Worm (Caenorhabditis elegans) whole organism, L2 larva: ENCODE data around the gene C02B8.6.

Experiments
- ama-1 ChIP-seq: fragments of 150-350 bp; optimal IDR thresholded peaks from 2 replicates; lab custom pipeline; 2018; ENCODE audit warnings: inconsistent platforms
- ceh-16 ChIP-seq: fragments of 150-350 bp; optimal IDR thresholded peaks from 2 replicates; lab custom pipeline; 2014; ENCODE audit warnings: missing biosample characterization, missing genetic modification characterization
- fos-1 ChIP-seq: fragments of 150-350 bp; optimal IDR thresholded peaks from 2 replicates; lab custom pipeline; 2014; ENCODE audit warnings: missing biosample characterization, missing genetic modification characterization
- lin-11 ChIP-seq: fragments of 150-350 bp; sonication (generic microtip); optimal IDR thresholded peaks from 2 replicates; lab custom pipeline; 2014; ENCODE audit warnings: missing biosample characterization, missing genetic modification characterization, inconsistent platforms, mixed read lengths
- nhr-11 ChIP-seq: fragments of 150-350 bp; optimal IDR thresholded peaks from 2 replicates; lab custom pipeline; 2014; ENCODE audit warnings: missing biosample characterization, missing genetic modification characterization
- nhr-12 ChIP-seq: fragments of 150-350 bp; optimal IDR thresholded peaks from 2 replicates; lab custom pipeline; 2014; ENCODE audit warnings: missing biosample characterization, missing genetic modification characterization
- nhr-237 ChIP-seq: fragments of 150-350 bp; optimal IDR thresholded peaks from 2 replicates; lab custom pipeline; 2014; ENCODE audit warnings: missing biosample characterization, missing genetic modification characterization
- nhr-25 ChIP-seq: fragments of 150-350 bp; sonication (generic microtip); optimal IDR thresholded peaks from 3 replicates; lab custom pipeline; 2014; ENCODE audit warnings: missing biosample characterization, missing genetic modification characterization
- skn-1 ChIP-seq: sonication (generic microtip); optimal IDR thresholded peaks from 2 replicates; lab custom pipeline; 2017; ENCODE audit warnings: missing biosample characterization, missing genetic modification characterization
- snpc-4 ChIP-seq: fragments of 150-350 bp; optimal IDR thresholded peaks from 2 replicates; lab custom pipeline; 2014; ENCODE audit warnings: missing biosample characterization, missing genetic modification characterization
- unc-39 ChIP-seq: fragments of 150-350 bp; optimal IDR thresholded peaks from 2 replicates; lab custom pipeline; 2014; ENCODE audit warnings: missing biosample characterization, missing genetic modification characterization
- ztf-11 ChIP-seq: sonication (generic microtip); optimal IDR thresholded peaks from 2 replicates; lab custom pipeline; 2017; ENCODE audit warnings: missing biosample characterization, missing genetic modification characterization
- ztf-4 ChIP-seq: fragments of 150-350 bp; optimal IDR thresholded peaks from 2 replicates; lab custom pipeline; 2014; ENCODE audit warnings: missing biosample characterization, missing genetic modification characterization

- no peak for TF ChIP-seq ztf-11 (tag; lab: Kevin White, UChicago)
- no peak for TF ChIP-seq nhr-11
- TF ChIP-seq lin-11 (tag; lab: Kevin White, UChicago), result no peak
- no peak for TF ChIP-seq nhr-237
- no peak for TF ChIP-seq skn-1 (tag; lab: Kevin White, UChicago)
- TF ChIP-seq unc-39, result no peak
- TF ChIP-seq nhr-25 (tag; lab: Kevin White, UChicago), result no peak
- TF ChIP-seq ztf-4, result no peak
- TF ChIP-seq ama-1 (lab: Kevin White, UChicago), result no peak
- no peak for TF ChIP-seq fos-1 (tag; lab: Kevin White, UChicago)
- TF ChIP-seq nhr-12, result no peak
- TF ChIP-seq snpc-4 (tag; lab: Kevin White, UChicago), result no peak
- no peak for TF ChIP-seq ceh-16 (tag; lab: Kevin White, UChicago)
Measured at ce11 chrX:8107921-8108320, 28.2 kb downstream of the C02B8.6 start, which contains the start of gene K07E3.9.
